Worm (Caenorhabditis elegans) whole organism, mixed stage, embryonic: ENCODE results near the gene pals-38.

Source experiments
- M03D4.4 ChIP-seq: sonication (generic microtip); optimal IDR thresholded peaks from 2 replicates; lab custom pipeline; 2017; ENCODE audit warnings: mild to moderate bottlenecking, missing genetic modification characterization, missing compliant biosample characterization
- blmp-1 ChIP-seq: fragments of 150-350 bp; optimal IDR thresholded peaks from 2 replicates; lab custom pipeline; 2014; ENCODE audit warnings: missing biosample characterization, missing genetic modification characterization
- elt-3 ChIP-seq: fragments of 150-350 bp; optimal IDR thresholded peaks from 2 replicates; lab custom pipeline; 2014; ENCODE audit warnings: missing biosample characterization, missing genetic modification characterization
- lin-13 ChIP-seq: fragments of 150-350 bp; optimal IDR thresholded peaks from 2 replicates; lab custom pipeline; 2014; ENCODE audit warnings: missing biosample characterization, missing genetic modification characterization
- lsy-2 ChIP-seq: fragments of 150-350 bp; optimal IDR thresholded peaks from 2 replicates; lab custom pipeline; 2014; ENCODE audit warnings: missing biosample characterization, missing genetic modification characterization
- mep-1 ChIP-seq: fragments of 150-350 bp; optimal IDR thresholded peaks from 2 replicates; lab custom pipeline; 2017; ENCODE audit warnings: missing biosample characterization, missing genetic modification reagents, missing genetic modification characterization, inconsistent platforms
- mls-2 ChIP-seq: sonication (generic microtip); optimal IDR thresholded peaks from 2 replicates; lab custom pipeline; 2016; ENCODE audit warnings: mild to moderate bottlenecking, missing genetic modification characterization, moderate library complexity, missing compliant biosample characterization
- nhr-12 ChIP-seq: fragments of 150-350 bp; optimal IDR thresholded peaks from 2 replicates; lab custom pipeline; 2014; ENCODE audit warnings: missing biosample characterization, missing genetic modification characterization
- nhr-28 ChIP-seq: fragments of 150-350 bp; optimal IDR thresholded peaks from 2 replicates; lab custom pipeline; 2014; ENCODE audit warnings: missing biosample characterization, missing genetic modification characterization
- nhr-76 ChIP-seq: sonication (generic microtip); optimal IDR thresholded peaks from 2 replicates; lab custom pipeline; 2017; ENCODE audit warnings: missing biosample characterization, missing genetic modification characterization
- snpc-4 ChIP-seq: fragments of 150-350 bp; optimal IDR thresholded peaks from 2 replicates; lab custom pipeline; 2014; ENCODE audit warnings: missing biosample characterization, missing genetic modification characterization
- unc-39 ChIP-seq: fragments of 150-350 bp; optimal IDR thresholded peaks from 2 replicates; lab custom pipeline; 2014; ENCODE audit warnings: missing biosample characterization, missing genetic modification characterization
- unc-62 ChIP-seq: fragments of 150-350 bp; optimal IDR thresholded peaks from 2 replicates; lab custom pipeline; 2014; ENCODE audit warnings: missing biosample characterization, missing genetic modification reagents, missing genetic modification characterization
- ztf-11 ChIP-seq: fragments of 150-350 bp; optimal IDR thresholded peaks from 2 replicates; lab custom pipeline; 2014; ENCODE audit warnings: missing biosample characterization, missing genetic modification characterization

DNA sequence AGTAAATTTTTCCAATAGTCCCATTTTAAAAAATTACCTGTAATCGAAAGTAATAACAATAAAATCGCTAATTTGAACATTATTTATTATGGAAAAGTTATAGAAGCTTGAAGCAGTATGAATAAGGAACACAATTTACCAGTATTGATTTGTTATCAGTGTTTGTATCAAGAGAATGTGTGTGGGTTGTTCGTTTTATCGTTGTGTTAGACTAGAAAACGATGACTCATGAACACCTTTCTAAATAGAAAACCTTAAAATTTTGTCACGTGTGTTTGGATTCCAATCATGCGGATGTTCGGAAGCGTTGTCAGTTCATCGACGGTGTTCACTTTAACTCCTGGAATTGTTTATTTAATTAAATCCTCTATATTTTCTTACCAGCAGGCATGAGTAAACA, 14.7 kb downstream of the pals-38 start, which contains the start of gene C54D10.13:
- no peak for TF ChIP-seq mep-1 (tag; lab: Kevin White, UChicago)
- TF ChIP-seq lsy-2 (tag; lab: Kevin White, UChicago): no peak
- TF ChIP-seq nhr-76 (tag; lab: Kevin White, UChicago): no peak
- no peak for TF ChIP-seq unc-39 (tag; lab: Kevin White, UChicago)
- no peak for TF ChIP-seq elt-3
- TF ChIP-seq blmp-1: no peak
- TF ChIP-seq nhr-28: no peak
- TF ChIP-seq ztf-11 (tag; lab: Kevin White, UChicago): no peak
- TF ChIP-seq snpc-4 (tag; lab: Kevin White, UChicago): no peak
- no peak for TF ChIP-seq unc-62
- TF ChIP-seq nhr-12 (tag; lab: Kevin White, UChicago): no peak
- no peak for TF ChIP-seq M03D4.4 (tag; lab: Kevin White, UChicago)
- TF ChIP-seq lin-13 (tag; lab: Kevin White, UChicago): no peak
- no peak for TF ChIP-seq mls-2 (tag; lab: Kevin White, UChicago)
